Fruit fly (Drosophila melanogaster) whole organism, embryonic: ENCODE measurements around the gene CG14893.
A peak's percentile ranks its signal among the peaks of the same experiment; 100 is the strongest.

ENCODE experiments used
- Abd-B ChIP-seq: fragments of 200-800 bp; sonication (Bioruptor generic); optimal IDR thresholded peaks from 2 replicates; lab custom pipeline; 2018; ENCODE audit warnings: missing biosample characterization, mild to moderate bottlenecking, missing genetic modification characterization, moderate library complexity
- Antp ChIP-seq: fragments of 200-800 bp; sonication (Bioruptor generic); optimal IDR thresholded peaks from 3 replicates; lab custom pipeline; 2016; ENCODE audit warnings: missing biosample characterization, missing genetic modification characterization
- BEAF-32 ChIP-seq: fragments of 200-800 bp; sonication (Bioruptor generic); optimal IDR thresholded peaks from 3 replicates; lab custom pipeline; 2017; ENCODE audit warnings: missing biosample characterization, missing genetic modification characterization, mild to moderate bottlenecking, moderate library complexity, missing genetic modification reagents
- C15 ChIP-seq: fragments of 200-800 bp; sonication (Bioruptor generic); IDR thresholded peaks from 3 replicates; pipeline ENCODE4 v1.3.6; 2022; ENCODE audit warnings: missing biosample characterization, missing genetic modification characterization
- CG11723 ChIP-seq: fragments of 200-800 bp; sonication (Bioruptor generic); optimal IDR thresholded peaks from 2 replicates; lab custom pipeline; 2017; ENCODE audit warnings: missing biosample characterization, mild to moderate bottlenecking, missing genetic modification characterization
- CG13775 ChIP-seq: fragments of 200-800 bp; sonication (Bioruptor generic); optimal IDR thresholded peaks from 3 replicates; lab custom pipeline; 2017; ENCODE audit warnings: missing biosample characterization, mild to moderate bottlenecking, missing genetic modification characterization
- CG13894 ChIP-seq: fragments of 200-800 bp; sonication (Bioruptor generic); optimal IDR thresholded peaks from 3 replicates; lab custom pipeline; 2018; ENCODE audit warnings: missing biosample characterization, mild to moderate bottlenecking, missing genetic modification characterization, moderate library complexity
- CG14441 ChIP-seq: fragments of 200-800 bp; sonication (Bioruptor generic); IDR thresholded peaks from 2 replicates; pipeline ENCODE4 v1.3.6; 2022; ENCODE audit warnings: missing biosample characterization, missing genetic modification characterization
- CG16815 ChIP-seq: fragments of 200-800 bp; sonication (Bioruptor generic); optimal IDR thresholded peaks from 3 replicates; lab custom pipeline; 2017; ENCODE audit warnings: missing biosample characterization, mild to moderate bottlenecking, missing genetic modification characterization
- CG17802 ChIP-seq: fragments of 200-800 bp; sonication (Bioruptor generic); optimal IDR thresholded peaks from 2 replicates; lab custom pipeline; 2018; ENCODE audit warnings: missing biosample characterization, mild to moderate bottlenecking, missing genetic modification characterization, moderate library complexity
- CG1832 ChIP-seq: fragments of 200-800 bp; sonication (Bioruptor generic); optimal IDR thresholded peaks from 2 replicates; lab custom pipeline; 2017; ENCODE audit warnings: missing biosample characterization, mild to moderate bottlenecking, missing genetic modification characterization, inconsistent platforms
- CG2199 ChIP-seq: fragments of 200-800 bp; sonication (Bioruptor generic); IDR thresholded peaks from 3 replicates; pipeline ENCODE4 v1.3.6; 2022; ENCODE audit warnings: missing biosample characterization, missing genetic modification characterization
- CG31441 ChIP-seq: fragments of 200-800 bp; sonication (Bioruptor generic); IDR thresholded peaks from 2 replicates; pipeline ENCODE4 v1.3.6; 2022; ENCODE audit warnings: missing biosample characterization, missing genetic modification characterization
- CG3163 ChIP-seq: fragments of 200-800 bp; sonication (Bioruptor generic); optimal IDR thresholded peaks from 3 replicates; lab custom pipeline; 2016; ENCODE audit warnings: missing biosample characterization, missing genetic modification characterization
- CG34224 ChIP-seq: fragments of 200-800 bp; sonication (Bioruptor generic); IDR thresholded peaks from 3 replicates; pipeline ENCODE4 v1.3.6; 2022; ENCODE audit warnings: missing biosample characterization, missing genetic modification characterization; ENCODE audit not compliant: partially characterized antibody
- CG43689 ChIP-seq: fragments of 200-800 bp; sonication (Bioruptor generic); IDR thresholded peaks from 2 replicates; pipeline ENCODE4 v1.3.6; 2022; ENCODE audit warnings: missing biosample characterization, missing genetic modification characterization
- CG6683 ChIP-seq: fragments of 200-800 bp; sonication (Bioruptor generic); optimal IDR thresholded peaks from 2 replicates; lab custom pipeline; 2017; ENCODE audit warnings: missing biosample characterization, mild to moderate bottlenecking, missing genetic modification characterization, missing genetic modification reagents
- CG9215 ChIP-seq: fragments of 200-800 bp; sonication (Bioruptor generic); IDR thresholded peaks from 2 replicates; pipeline ENCODE4 v1.3.6; 2022; ENCODE audit warnings: missing biosample characterization, missing genetic modification characterization
- CG9727 ChIP-seq: fragments of 200-800 bp; sonication (Bioruptor generic); optimal IDR thresholded peaks from 3 replicates; lab custom pipeline; 2017; ENCODE audit warnings: missing biosample characterization, mild to moderate bottlenecking, missing genetic modification characterization
- Dp ChIP-seq: fragments of 200-800 bp; sonication (Bioruptor generic); optimal IDR thresholded peaks from 2 replicates; lab custom pipeline; 2018; ENCODE audit warnings: missing biosample characterization, mild to moderate bottlenecking, missing genetic modification characterization, moderate library complexity
- E2f2 ChIP-seq: fragments of 200-800 bp; sonication (Bioruptor generic); IDR thresholded peaks from 2 replicates; pipeline ENCODE4 v1.3.6; 2022; ENCODE audit warnings: missing biosample characterization, missing genetic modification characterization
- GATAe ChIP-seq: fragments of 200-800 bp; sonication (Bioruptor generic); conservative IDR thresholded peaks from 2 replicates; pipeline ENCODE4 v1.3.6; 2022; ENCODE audit warnings: missing biosample characterization, missing genetic modification characterization
- MESR4 ChIP-seq: fragments of 200-800 bp; sonication (Bioruptor generic); optimal IDR thresholded peaks from 2 replicates; lab custom pipeline; 2018; ENCODE audit warnings: missing biosample characterization, mild to moderate bottlenecking, missing genetic modification characterization, moderate library complexity
- Med ChIP-seq: fragments of 200-800 bp; sonication (Bioruptor generic); peaks from one replicate; lab custom pipeline; 2016; ENCODE audit warnings: missing biosample characterization, missing genetic modification characterization, mild to moderate bottlenecking, inconsistent platforms, moderate library complexity
- Mrtf ChIP-seq: fragments of 200-800 bp; sonication (Bioruptor generic); IDR thresholded peaks from 3 replicates; pipeline ENCODE4 v1.3.6; 2022; ENCODE audit warnings: missing biosample characterization, missing genetic modification characterization
- Nf-YC ChIP-seq: fragments of 200-800 bp; optimal IDR thresholded peaks from 3 replicates; lab custom pipeline; 2019; ENCODE audit warnings: missing biosample characterization, mild to moderate bottlenecking, missing genetic modification characterization, moderate library complexity
- PHDP ChIP-seq: fragments of 200-800 bp; sonication (Bioruptor generic); optimal IDR thresholded peaks from 3 replicates; lab custom pipeline; 2018; ENCODE audit warnings: missing biosample characterization, mild to moderate bottlenecking, missing genetic modification characterization, moderate library complexity
- Scr ChIP-seq: fragments of 200-800 bp; sonication (Bioruptor generic); IDR thresholded peaks from 2 replicates; pipeline ENCODE4 v1.3.6; 2022; ENCODE audit warnings: missing biosample characterization, missing genetic modification characterization; ENCODE audit not compliant: partially characterized antibody
- Sin3A ChIP-seq: fragments of >200 bp; optimal IDR thresholded peaks from 2 replicates; lab custom pipeline; 2018
- Sry-δ ChIP-seq: fragments of 200-800 bp; sonication (Bioruptor generic); optimal IDR thresholded peaks from 2 replicates; lab custom pipeline; 2016; ENCODE audit warnings: missing biosample characterization, missing genetic modification characterization
- Trl ChIP-seq, 3 experiments: fragments of >200 bp in 2 of 3; fragments of 200-800 bp in 1 of 3; sonication (Bioruptor generic) in 1 of 3; optimal IDR thresholded peaks; 2 replicates in 1 of 3; 3 replicates in 2 of 3; lab custom pipeline; 2016 to 2017; ENCODE audit warnings: missing biosample characterization in 1 of 3, missing genetic modification characterization in 1 of 3
- YL-1 ChIP-seq: fragments of 200-800 bp; sonication (Bioruptor generic); optimal IDR thresholded peaks from 3 replicates; lab custom pipeline; 2017; ENCODE audit warnings: missing biosample characterization, mild to moderate bottlenecking, missing genetic modification characterization
- abd-A ChIP-seq: fragments of 200-800 bp; sonication (Bioruptor generic); optimal IDR thresholded peaks from 3 replicates; lab custom pipeline; 2019; ENCODE audit warnings: missing biosample characterization, mild to moderate bottlenecking, missing genetic modification characterization, moderate library complexity
- bbx ChIP-seq: fragments of 200-800 bp; sonication (Bioruptor generic); IDR thresholded peaks from 2 replicates; pipeline ENCODE4 v1.3.6; 2022; ENCODE audit warnings: missing biosample characterization, missing genetic modification characterization; ENCODE audit not compliant: partially characterized antibody
- bigmax ChIP-seq: fragments of 200-800 bp; sonication (Bioruptor generic); optimal IDR thresholded peaks from 2 replicates; lab custom pipeline; 2018; ENCODE audit warnings: missing biosample characterization, mild to moderate bottlenecking, missing genetic modification characterization
- dm ChIP-seq: fragments of 200-800 bp; sonication (Bioruptor generic); optimal IDR thresholded peaks from 3 replicates; lab custom pipeline; 2016; ENCODE audit warnings: missing biosample characterization, missing genetic modification characterization
- hbn ChIP-seq: fragments of 200-800 bp; sonication (Bioruptor generic); IDR thresholded peaks from 2 replicates; pipeline ENCODE4 v1.3.6; 2022; ENCODE audit warnings: missing biosample characterization, missing genetic modification characterization; ENCODE audit not compliant: partially characterized antibody
- mirr ChIP-seq: fragments of 200-800 bp; sonication (Bioruptor generic); optimal IDR thresholded peaks from 3 replicates; lab custom pipeline; 2018; ENCODE audit warnings: missing biosample characterization, mild to moderate bottlenecking, missing genetic modification characterization
- mld ChIP-seq: fragments of 200-800 bp; sonication (Bioruptor generic); IDR thresholded peaks from 3 replicates; pipeline ENCODE4 v1.3.6; 2022; ENCODE audit warnings: missing biosample characterization, missing genetic modification characterization; ENCODE audit not compliant: partially characterized antibody
- nerfin-2 ChIP-seq: fragments of 200-800 bp; sonication (Bioruptor generic); IDR thresholded peaks from 2 replicates; pipeline ENCODE4 v1.3.6; 2022; ENCODE audit warnings: missing biosample characterization, missing genetic modification characterization; ENCODE audit not compliant: partially characterized antibody
- nom ChIP-seq: fragments of 200-800 bp; sonication (Bioruptor generic); optimal IDR thresholded peaks from 2 replicates; lab custom pipeline; 2017; ENCODE audit warnings: missing biosample characterization, missing genetic modification characterization, mild to moderate bottlenecking, moderate library complexity, missing genetic modification reagents
- peb ChIP-seq: fragments of 200-800 bp; sonication (Bioruptor generic); IDR thresholded peaks from 2 replicates; pipeline ENCODE4 v1.3.6; 2022; ENCODE audit warnings: missing biosample characterization, missing genetic modification characterization
- pzg ChIP-seq: fragments of 200-800 bp; sonication (Bioruptor generic); optimal IDR thresholded peaks from 3 replicates; lab custom pipeline; 2018; ENCODE audit warnings: missing biosample characterization, mild to moderate bottlenecking, missing genetic modification characterization, moderate library complexity
- sc ChIP-seq, 3 experiments: fragments of >200 bp in 2 of 3; fragments of 200-800 bp in 1 of 3; sonication (Bioruptor generic) in 1 of 3; optimal IDR thresholded peaks; 2 replicates in 2 of 3; 3 replicates in 1 of 3; lab custom pipeline; 2017; ENCODE audit warnings: mild to moderate bottlenecking in 1 of 3, missing biosample characterization in 1 of 3, missing genetic modification characterization in 1 of 3, missing genetic modification reagents in 1 of 3
- stc ChIP-seq: fragments of 200-800 bp; sonication (Bioruptor generic); IDR thresholded peaks from 2 replicates; pipeline ENCODE4 v1.3.6; 2022; ENCODE audit warnings: missing biosample characterization, missing genetic modification characterization
- tap ChIP-seq: fragments of 200-800 bp; optimal IDR thresholded peaks from 3 replicates; lab custom pipeline; 2019; ENCODE audit warnings: missing biosample characterization, mild to moderate bottlenecking, missing genetic modification characterization, moderate library complexity

The CG14893 gene

dm6 chr3R:16646952-16647715, 26.6 kb downstream of the CG14893 start, which contains the start of the genes CG10324 and CCT3 (continued):
- TF ChIP-seq CG11723 (no peak), Nf-YC (tag; lab: Kevin White, UChicago) (peak; percentile 77), stc (GFP tag; lab: Robert Waterston, UW) (0 out of 2 replicates have a peak, but pooled peaks have one; percentile 38), CG2199 (GFP tag; lab: Robert Waterston, UW) (no peak), abd-A (tag; lab: Kevin White, UChicago) (no peak), CG31441 (GFP tag; lab: Robert Waterston, UW) (peak; percentile 74), PHDP (tag; lab: Kevin White, UChicago) (peak; percentile 75), CG9727 (GFP tag; lab: Kevin White, UChicago) (peak; percentile 63), CG6683 (GFP tag; lab: Kevin White, UChicago) (peak; percentile 2), Mrtf (no peak), CG43689 (GFP tag; lab: Robert Waterston, UW) (no peak), CG16815 (GFP tag; lab: Kevin White, UChicago) (peak; percentile 52)
- TF ChIP-seq, all 482 proteins: peak for 266

dm6 chr3R:16647716-16648016, 27.1 kb downstream of the CG14893 start:
- TF ChIP-seq CG9215 (GFP tag; lab: Robert Waterston, UW), result no peak
- TF ChIP-seq Antp (GFP tag; lab: Kevin White, UChicago), result no peak
- no peak for TF ChIP-seq CG13894 (tag; lab: Kevin White, UChicago)
- TF ChIP-seq nerfin-2 (GFP tag; lab: Robert Waterston, UW), result peak; percentile 4; the same call in 1 of the 2 replicates
- no peak for TF ChIP-seq CG17802 (tag; lab: Kevin White, UChicago)
- peak; percentile 87 for TF ChIP-seq YL-1
- TF ChIP-seq mld (GFP tag; lab: Robert Waterston, UW), result 0 out of 3 replicates have a peak, but pooled peaks have one; percentile 12
- peak; percentile 2; the same call in 1 of the 2 replicates for TF ChIP-seq bbx (GFP tag; lab: Robert Waterston, UW)
- TF ChIP-seq mirr (GFP tag; lab: Kevin White, UChicago), result peak; percentile 2
- peak; percentile 39 for TF ChIP-seq Dp
- no peak for TF ChIP-seq peb (GFP tag; lab: Robert Waterston, UW)
- TF ChIP-seq CG1832, result no peak
- TF ChIP-seq sc (optimal IDR thresholded peaks at IDR 0.05; lab: Kevin White, UChicago), result no peak
- TF ChIP-seq sc (GFP tag; optimal IDR thresholded peaks at IDR 0.05; lab: Kevin White, UChicago), result no peak
- TF ChIP-seq Med (GFP tag; lab: Kevin White, UChicago), result peak; percentile 43
- no peak for TF ChIP-seq GATAe (GFP tag; lab: Robert Waterston, UW)
- peak; percentile 51 for TF ChIP-seq BEAF-32
- TF ChIP-seq CG34224 (GFP tag; lab: Robert Waterston, UW), result peak; percentile 77; the same call in 2 of the 3 replicates
- no peak for TF ChIP-seq C15 (GFP tag; lab: Robert Waterston, UW)
- peak; percentile 50 for TF ChIP-seq nom (GFP tag; lab: Kevin White, UChicago)
- peak; percentile 90 for TF ChIP-seq dm (GFP tag; lab: Kevin White, UChicago)
- TF ChIP-seq Sry-δ, result peak; percentile 36
- peak in 1 of 2 experiments; percentile 24 for TF ChIP-seq Trl (optimal IDR thresholded peaks at IDR 0.05; lab: Kevin White, UChicago)
- no peak for TF ChIP-seq Trl (GFP tag; optimal IDR thresholded peaks at IDR 0.05; lab: Kevin White, UChicago)
- peak; percentile 50; the same call in 1 of the 2 replicates for TF ChIP-seq Scr (GFP tag; lab: Robert Waterston, UW)
- TF ChIP-seq CG13775, result no peak
- no peak for TF ChIP-seq tap (tag; lab: Kevin White, UChicago)
- TF ChIP-seq pzg, result peak; percentile 1
- no peak for TF ChIP-seq CG14441
- TF ChIP-seq bigmax (GFP tag; lab: Kevin White, UChicago), result peak; percentile 99
- no peak for TF ChIP-seq Abd-B (GFP tag; lab: Kevin White, UChicago)
- peak; percentile 42 for TF ChIP-seq CG3163 (GFP tag; lab: Kevin White, UChicago)
- TF ChIP-seq MESR4 (GFP tag; lab: Kevin White, UChicago), result peak; percentile 89
- 0 out of 2 replicates have a peak, but pooled peaks have one; percentile 44 for TF ChIP-seq E2f2 (GFP tag; lab: Robert Waterston, UW)
- peak; percentile 43; the same call in 1 of the 2 replicates for TF ChIP-seq hbn (GFP tag; lab: Robert Waterston, UW)
- TF ChIP-seq Sin3A (lab: Kevin White, UChicago), result peak; percentile 53
